Worm (Caenorhabditis elegans) whole organism, L3 larva: ENCODE data around the gene sru-6.

Experiments
- ama-1 ChIP-seq: fragments of 150-350 bp; optimal IDR thresholded peaks from 2 replicates; lab custom pipeline; 2018
- ceh-16 ChIP-seq: sonication (generic microtip); optimal IDR thresholded peaks from 2 replicates; lab custom pipeline; 2017; ENCODE audit warnings: missing biosample characterization, missing genetic modification characterization
- ceh-28 ChIP-seq: fragments of 150-350 bp; optimal IDR thresholded peaks from 2 replicates; lab custom pipeline; 2014; ENCODE audit warnings: missing biosample characterization, missing genetic modification reagents, missing genetic modification characterization
- ceh-82 ChIP-seq: fragments of 150-350 bp; optimal IDR thresholded peaks from 2 replicates; lab custom pipeline; 2014; ENCODE audit warnings: missing biosample characterization, missing genetic modification characterization
- ceh-9 ChIP-seq: sonication (generic microtip); optimal IDR thresholded peaks from 2 replicates; lab custom pipeline; 2018; ENCODE audit warnings: missing biosample characterization, missing genetic modification characterization
- egl-5 ChIP-seq: fragments of 150-350 bp; optimal IDR thresholded peaks from 2 replicates; lab custom pipeline; 2017; ENCODE audit warnings: missing biosample characterization, missing genetic modification reagents, missing genetic modification characterization, inconsistent platforms
- elt-1 ChIP-seq: fragments of 150-350 bp; optimal IDR thresholded peaks from 2 replicates; lab custom pipeline; 2014; ENCODE audit warnings: missing biosample characterization, missing genetic modification characterization
- elt-2 ChIP-seq: sonication (generic microtip); optimal IDR thresholded peaks from 2 replicates; lab custom pipeline; 2016; ENCODE audit warnings: missing genetic modification reagents, mild to moderate bottlenecking, missing genetic modification characterization, missing compliant biosample characterization
- eor-1 ChIP-seq, 2 experiments: fragments of 150-350 bp; optimal IDR thresholded peaks; 2 replicates each; lab custom pipeline; 2014 to 2018; ENCODE audit warnings: missing biosample characterization in 2 of 2, missing genetic modification characterization in 2 of 2
- fkh-2 ChIP-seq: fragments of 150-350 bp; optimal IDR thresholded peaks from 2 replicates; lab custom pipeline; 2014; ENCODE audit warnings: missing biosample characterization, missing genetic modification reagents, missing genetic modification characterization
- fos-1 ChIP-seq: fragments of 150-350 bp; optimal IDR thresholded peaks from 2 replicates; lab custom pipeline; 2014; ENCODE audit warnings: missing biosample characterization, missing genetic modification characterization
- hmg-11 ChIP-seq: sonication (generic microtip); optimal IDR thresholded peaks from 2 replicates; lab custom pipeline; 2016; ENCODE audit warnings: missing genetic modification characterization, missing compliant biosample characterization
- jun-1 ChIP-seq: fragments of 150-350 bp; optimal IDR thresholded peaks from 2 replicates; lab custom pipeline; 2014; ENCODE audit warnings: missing biosample characterization, missing genetic modification reagents, missing genetic modification characterization
- lin-15B ChIP-seq: fragments of 150-350 bp; optimal IDR thresholded peaks from 2 replicates; lab custom pipeline; 2014; ENCODE audit warnings: missing biosample characterization, missing genetic modification characterization
- lin-39 ChIP-seq: fragments of 150-350 bp; optimal IDR thresholded peaks from 2 replicates; lab custom pipeline; 2018; ENCODE audit warnings: missing biosample characterization, missing genetic modification reagents, missing genetic modification characterization
- lsy-12 ChIP-seq: sonication (generic microtip); optimal IDR thresholded peaks from 2 replicates; lab custom pipeline; 2016; ENCODE audit warnings: mild to moderate bottlenecking, missing genetic modification characterization, missing compliant biosample characterization
- mml-1 ChIP-seq: fragments of 150-350 bp; sonication (generic microtip); optimal IDR thresholded peaks from 3 replicates; lab custom pipeline; 2014; ENCODE audit warnings: missing biosample characterization, missing genetic modification characterization
- nfya-1 ChIP-seq: sonication (generic microtip); optimal IDR thresholded peaks from 2 replicates; lab custom pipeline; 2017; ENCODE audit warnings: missing genetic modification characterization, mild to moderate bottlenecking, missing compliant biosample characterization, antibody characterized with exemption, moderate library complexity; ENCODE audit not compliant: insufficient read depth
- nhr-11 ChIP-seq: fragments of 150-350 bp; optimal IDR thresholded peaks from 2 replicates; lab custom pipeline; 2014; ENCODE audit warnings: missing biosample characterization, missing genetic modification characterization
- nhr-12 ChIP-seq: fragments of 150-350 bp; optimal IDR thresholded peaks from 2 replicates; lab custom pipeline; 2014; ENCODE audit warnings: missing biosample characterization, missing genetic modification characterization
- nhr-23 ChIP-seq: fragments of 150-350 bp; optimal IDR thresholded peaks from 2 replicates; lab custom pipeline; 2014; ENCODE audit warnings: missing biosample characterization, missing genetic modification reagents, missing genetic modification characterization
- nhr-237 ChIP-seq: fragments of 150-350 bp; optimal IDR thresholded peaks from 2 replicates; lab custom pipeline; 2014; ENCODE audit warnings: missing biosample characterization, missing genetic modification characterization
- nhr-25 ChIP-seq: sonication (generic microtip); optimal IDR thresholded peaks from 2 replicates; lab custom pipeline; 2017; ENCODE audit warnings: missing biosample characterization, missing genetic modification characterization
- nhr-28 ChIP-seq: fragments of 150-350 bp; optimal IDR thresholded peaks from 2 replicates; lab custom pipeline; 2014; ENCODE audit warnings: missing biosample characterization, missing genetic modification characterization
- nhr-43 ChIP-seq: sonication (generic microtip); optimal IDR thresholded peaks from 2 replicates; lab custom pipeline; 2016; ENCODE audit warnings: mild to moderate bottlenecking, missing genetic modification characterization, missing compliant biosample characterization; ENCODE audit not compliant: poor library complexity, severe bottlenecking
- nhr-67 ChIP-seq: fragments of 150-350 bp; optimal IDR thresholded peaks from 2 replicates; lab custom pipeline; 2014; ENCODE audit warnings: missing biosample characterization, missing genetic modification characterization
- nhr-76 ChIP-seq: fragments of 150-350 bp; sonication (generic microtip); optimal IDR thresholded peaks from 5 replicates; lab custom pipeline; 2014; ENCODE audit warnings: missing biosample characterization, missing genetic modification characterization
- nhr-77 ChIP-seq: fragments of 150-350 bp; optimal IDR thresholded peaks from 2 replicates; lab custom pipeline; 2014; ENCODE audit warnings: missing biosample characterization, missing genetic modification characterization
- pha-4 ChIP-seq: fragments of 150-350 bp; optimal IDR thresholded peaks from 2 replicates; lab custom pipeline; 2014; ENCODE audit warnings: missing biosample characterization, missing genetic modification reagents, missing genetic modification characterization
- pqm-1 ChIP-seq: fragments of 150-350 bp; optimal IDR thresholded peaks from 2 replicates; lab custom pipeline; 2017; ENCODE audit warnings: missing biosample characterization, missing genetic modification characterization, inconsistent platforms
- sea-2 ChIP-seq: fragments of 150-350 bp; sonication (generic microtip); optimal IDR thresholded peaks from 4 replicates; lab custom pipeline; 2014; ENCODE audit warnings: missing biosample characterization, missing genetic modification reagents, missing genetic modification characterization
- snpc-4 ChIP-seq: fragments of 150-350 bp; optimal IDR thresholded peaks from 2 replicates; lab custom pipeline; 2014; ENCODE audit warnings: missing biosample characterization, missing genetic modification characterization
- unc-62 ChIP-seq: fragments of 150-350 bp; sonication (generic microtip); optimal IDR thresholded peaks from 4 replicates; lab custom pipeline; 2014; ENCODE audit warnings: missing biosample characterization, missing genetic modification reagents, missing genetic modification characterization
- ztf-4 ChIP-seq: fragments of 150-350 bp; optimal IDR thresholded peaks from 2 replicates; lab custom pipeline; 2014; ENCODE audit warnings: missing biosample characterization, missing genetic modification characterization

Gene sru-6

ce11 chrIV:9445407-9445806, 45.0 kb upstream of the sru-6 start, which contains the start of gene hsp-12.3:
TSS of gene hsp-12.3 (minus strand) at chrIV:9445507.
- TF ChIP-seq nhr-11 (tag; lab: Kevin White, UChicago) (no peak), ceh-16 (no peak), mml-1 (tag; lab: Kevin White, UChicago) (no peak), nhr-12 (tag; lab: Kevin White, UChicago) (no peak), ama-1 (lab: Kevin White, UChicago) (no peak)

- TF ChIP-seq lin-39 (tag; lab: Kevin White, UChicago) (no peak), pqm-1 (no peak), nhr-25 (tag; lab: Kevin White, UChicago) (no peak), sea-2 (no peak), ztf-4 (tag; lab: Kevin White, UChicago) (no peak), fkh-2 (tag; lab: Kevin White, UChicago) (no peak), eor-1 (tag; optimal IDR thresholded peaks at IDR 0.05; lab: Kevin White, UChicago) (no peak), ceh-9 (tag; lab: Kevin White, UChicago) (no peak), ceh-82 (no peak), nhr-76 (tag; lab: Kevin White, UChicago) (no peak), nhr-43 (tag; lab: Kevin White, UChicago) (no peak), nhr-23 (tag; lab: Kevin White, UChicago) (no peak), nhr-237 (tag; lab: Kevin White, UChicago) (no peak), jun-1 (no peak), nhr-28 (tag; lab: Kevin White, UChicago) (no peak)
Observed at ce11 chrIV:9447209-9447608, 43.2 kb upstream of the sru-6 start, which contains the start of gene hsp-12.6. TSS of gene hsp-12.6 (minus strand) at chrIV:9447228.

DNA sequence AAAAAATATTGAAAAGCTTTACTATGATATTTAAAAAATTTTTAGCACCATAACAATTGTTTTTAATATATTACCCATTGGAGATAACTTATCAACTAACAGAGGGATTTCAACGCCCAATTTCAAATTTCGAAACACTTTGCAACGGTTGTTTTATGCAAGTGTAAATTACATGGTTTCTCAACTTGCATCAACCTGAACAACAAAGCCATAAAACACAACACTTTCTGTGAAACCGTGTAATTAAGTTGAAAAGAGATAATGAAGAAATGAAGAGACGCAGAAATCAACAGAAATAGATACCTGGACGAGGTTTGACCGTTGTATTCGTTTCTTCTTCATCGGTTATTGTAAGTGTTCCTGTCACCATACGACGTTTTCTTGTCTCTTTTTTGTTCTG, 40.0 kb upstream of the sru-6 start, which contains the start of gene cpin-1:
TSS of gene cpin-1 (plus strand) at position 301 of the 400 bp plus-strand sequence.
- TF ChIP-seq nhr-25 (tag; lab: Kevin White, UChicago) (peak; percentile 3), nhr-43 (tag; lab: Kevin White, UChicago) (no peak)
- TF ChIP-seq, all 47 proteins: peak for 1

ce11 chrIV:9451816-9452215, 38.6 kb upstream of the sru-6 start:
- TF ChIP-seq snpc-4 (tag; lab: Kevin White, UChicago): no peak
- no peak for TF ChIP-seq nhr-28 (tag; lab: Kevin White, UChicago)
- no peak for TF ChIP-seq pqm-1
- TF ChIP-seq sea-2: no peak
- TF ChIP-seq nhr-237 (tag; lab: Kevin White, UChicago): no peak
- TF ChIP-seq nhr-43 (tag; lab: Kevin White, UChicago): no peak
- no peak for TF ChIP-seq unc-62 (GFP tag; lab: Kevin White, UChicago)
- no peak for TF ChIP-seq pha-4 (tag; lab: Kevin White, UChicago)
- no peak for TF ChIP-seq ceh-28 (tag; lab: Kevin White, UChicago)
- no peak for TF ChIP-seq hmg-11 (tag; lab: Kevin White, UChicago)
- TF ChIP-seq eor-1 (tag; optimal IDR thresholded peaks at IDR 0.05; lab: Kevin White, UChicago): no peak
- no peak for TF ChIP-seq nhr-77 (tag; lab: Kevin White, UChicago)
- TF ChIP-seq elt-1 (tag; lab: Kevin White, UChicago): no peak
- no peak for TF ChIP-seq jun-1
- TF ChIP-seq nhr-23 (tag; lab: Kevin White, UChicago): no peak
- no peak for TF ChIP-seq nfya-1 (tag; lab: Kevin White, UChicago)

DNA sequence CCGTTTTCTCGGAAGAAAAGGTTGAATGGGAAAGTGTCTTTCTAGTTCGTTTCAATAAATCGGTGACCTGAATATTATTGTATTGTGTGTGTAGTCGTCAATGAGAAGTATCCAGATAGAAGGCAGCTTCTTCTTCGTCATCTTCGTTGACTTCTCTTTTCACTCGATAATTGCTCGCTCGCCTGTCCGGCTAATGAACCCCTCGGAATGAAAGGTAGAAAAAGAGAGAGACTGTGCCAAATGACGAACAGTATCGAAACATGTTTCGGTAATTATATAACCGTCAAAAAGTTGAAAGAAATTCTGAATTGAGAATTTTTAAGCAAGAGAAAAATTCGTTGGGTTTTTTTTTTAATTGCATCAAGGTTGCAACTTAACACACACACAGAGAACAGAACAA, 33.0 kb upstream of the sru-6 start, which contains the start of gene cutl-17:
TSS of gene cutl-17 (minus strand) at position 101 of the 400 bp plus-strand sequence.
- TF ChIP-seq nfya-1 (tag; lab: Kevin White, UChicago) (no peak), nhr-28 (tag; lab: Kevin White, UChicago) (no peak), lin-39 (tag; lab: Kevin White, UChicago) (no peak), fkh-2 (tag; lab: Kevin White, UChicago) (no peak), ztf-4 (tag; lab: Kevin White, UChicago) (no peak), lin-15B (tag; lab: Kevin White, UChicago) (no peak), nhr-25 (tag; lab: Kevin White, UChicago) (no peak)

DNA sequence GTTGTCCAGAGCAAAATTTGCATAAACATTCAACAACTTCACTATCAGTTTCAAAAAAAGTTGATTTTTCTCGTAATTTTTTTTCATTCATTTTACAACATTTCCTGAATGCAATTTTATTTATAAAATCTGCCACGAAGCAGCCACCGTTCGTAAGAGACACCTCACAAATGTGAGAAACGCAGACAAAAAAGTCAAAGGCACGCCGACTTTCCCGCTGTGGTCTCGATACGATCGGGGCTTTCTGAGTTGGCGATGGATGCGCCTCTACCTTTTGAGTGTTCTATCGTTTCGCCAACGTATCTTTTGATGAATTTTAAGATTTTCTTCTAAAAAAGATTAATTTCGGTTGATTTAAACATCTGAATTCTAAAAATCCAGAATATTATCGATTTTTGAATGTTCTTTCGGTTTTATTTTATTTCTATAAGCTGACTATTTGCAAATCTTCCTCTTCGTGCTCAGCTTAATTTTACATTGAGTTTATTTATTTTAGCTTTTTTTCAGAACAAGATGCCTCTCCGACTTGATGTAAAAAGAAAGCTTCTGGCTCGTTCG, 31.1 kb upstream of the sru-6 start, which contains the start of gene copb-2:
TSS of gene copb-2 (plus strand) at position 508 of the 558 bp plus-strand sequence.
- TF ChIP-seq elt-2 (tag; lab: Kevin White, UChicago) (peak; percentile 43), ceh-82 (no peak), hmg-11 (tag; lab: Kevin White, UChicago) (peak; percentile 77), nhr-12 (tag; lab: Kevin White, UChicago) (no peak), ztf-4 (tag; lab: Kevin White, UChicago) (no peak), nhr-76 (tag; lab: Kevin White, UChicago) (no peak), fos-1 (tag; lab: Kevin White, UChicago) (no peak), lin-39 (tag; lab: Kevin White, UChicago) (no peak), nhr-67 (tag; lab: Kevin White, UChicago) (no peak), nhr-23 (tag; lab: Kevin White, UChicago) (peak; percentile 57), ceh-28 (tag; lab: Kevin White, UChicago) (peak; percentile 50), snpc-4 (tag; lab: Kevin White, UChicago) (peak; percentile 85), eor-1 (tag; optimal IDR thresholded peaks at IDR 0.05; lab: Kevin White, UChicago) (no peak), lsy-12 (no peak), nfya-1 (tag; lab: Kevin White, UChicago) (peak; percentile 78), ceh-16 (no peak), pqm-1 (no peak), lin-15B (tag; lab: Kevin White, UChicago) (peak; percentile 74), egl-5 (tag; lab: Kevin White, UChicago) (peak; percentile 22)
- TF ChIP-seq, all 47 proteins: peak for 8
